Worm (Caenorhabditis elegans): ENCODE results near the gene str-170.

Gene str-170

ce11 chrIV:4877102-4877501, at the start of gene str-170:
TSS of gene str-170 (plus strand) at chrIV:4877402.
- no peak for TF ChIP-seq ekl-4 (GFP tag; IDR thresholded peaks at IDR 0.05)
- TF ChIP-seq egrh-3 (GFP tag; IDR thresholded peaks at IDR 0.05) = no peak
- no peak for TF ChIP-seq hrde-1 (tag; optimal IDR thresholded peaks at IDR 0.05; ENCODE audit: borderline replicate concordance)
- TF ChIP-seq pha-4 (tag; optimal IDR thresholded peaks at IDR 0.05) = no peak
- no peak for TF ChIP-seq ceh-40 (GFP tag; IDR thresholded peaks at IDR 0.05)
- TF ChIP-seq ceh-91 (GFP tag; IDR thresholded peaks at IDR 0.05) = no peak
- TF ChIP-seq zim-3 (tag; optimal IDR thresholded peaks at IDR 0.05) = no peak
- no peak for TF ChIP-seq ets-4 (GFP tag; optimal IDR thresholded peaks at IDR 0.05)
- TF ChIP-seq sea-2 (GFP tag; IDR thresholded peaks at IDR 0.05) = no peak
- TF ChIP-seq ztf-22 (GFP tag; optimal IDR thresholded peaks at IDR 0.05) = no peak
- no peak for TF ChIP-seq rcor-1 (GFP tag; IDR thresholded peaks at IDR 0.05)

- TF ChIP-seq hmg-20 (GFP tag; IDR thresholded peaks at IDR 0.05) (no peak), tbx-9 (tag; optimal IDR thresholded peaks at IDR 0.05; ENCODE audit: borderline replicate concordance) (no peak), bed-1 (GFP tag; IDR thresholded peaks at IDR 0.05) (no peak), mes-4 (tag; optimal IDR thresholded peaks at IDR 0.05) (no peak), attf-3 (GFP tag; conservative IDR thresholded peaks at IDR 0.05) (no peak)
Observed at ce11 chrIV:4829641-4830040, 47.6 kb upstream of the str-170 start.

ce11 chrIV:4842030-4842429, 35.2 kb upstream of the str-170 start:
- TF ChIP-seq nhr-80 (tag; optimal IDR thresholded peaks at IDR 0.05) (peak; percentile 61), ztf-3 (GFP tag; optimal IDR thresholded peaks at IDR 0.05) (no peak)

- TF ChIP-seq madf-10 (tag; optimal IDR thresholded peaks at IDR 0.05) (no peak), ztf-25 (GFP tag; IDR thresholded peaks at IDR 0.05) (no peak), K12H6.12 (tag; optimal IDR thresholded peaks at IDR 0.05) (no peak), F22D6.2 (tag; optimal IDR thresholded peaks at IDR 0.05) (no peak), lin-35 (GFP tag; optimal IDR thresholded peaks at IDR 0.05) (no peak), fkh-3 (tag; optimal IDR thresholded peaks at IDR 0.05) (no peak), mes-4 (tag; optimal IDR thresholded peaks at IDR 0.05) (no peak), mel-28 (tag; optimal IDR thresholded peaks at IDR 0.05; ENCODE audit: borderline replicate concordance) (no peak), B0019.2 (GFP tag; conservative IDR thresholded peaks at IDR 0.05) (no peak), sea-2 (GFP tag; IDR thresholded peaks at IDR 0.05) (no peak), nhr-179 (tag; optimal IDR thresholded peaks at IDR 0.05) (no peak), Y56A3A.18 (GFP tag; IDR thresholded peaks at IDR 0.05) (no peak), attf-5 (GFP tag; optimal IDR thresholded peaks at IDR 0.05) (no peak), F57A8.1 (GFP tag; optimal IDR thresholded peaks at IDR 0.05) (no peak), sdz-38 (tag; optimal IDR thresholded peaks at IDR 0.05) (no peak), ceh-27 (GFP tag; optimal IDR thresholded peaks at IDR 0.05) (no peak), snpc-4 (GFP tag; optimal IDR thresholded peaks at IDR 0.05) (no peak), snpc-4 (tag; optimal IDR thresholded peaks at IDR 0.05) (no peak)
Observed at ce11 chrIV:4846793-4847192, 30.4 kb upstream of the str-170 start, which contains the start of gene tat-2. TSS of gene tat-2 (minus strand) at chrIV:4846893.

ce11 chrIV:4856195-4856594, 21.0 kb upstream of the str-170 start, which contains the start of gene Y17G9A.2:
TSS of gene Y17G9A.2 (minus strand) at chrIV:4856295.
- TF ChIP-seq nfya-1 (tag; optimal IDR thresholded peaks at IDR 0.05; ENCODE audit: borderline replicate concordance, insufficient read depth) (no peak), hrde-1 (tag; optimal IDR thresholded peaks at IDR 0.05; ENCODE audit: borderline replicate concordance) (no peak), aptf-3 (GFP tag; IDR thresholded peaks at IDR 0.05) (no peak), lir-1 (GFP tag; conservative IDR thresholded peaks at IDR 0.05) (no peak), gei-17 (GFP tag; optimal IDR thresholded peaks at IDR 0.05) (no peak), bed-2 (GFP tag; IDR thresholded peaks at IDR 0.05) (no peak), nhr-179 (tag; optimal IDR thresholded peaks at IDR 0.05) (no peak), atf-7 (tag; optimal IDR thresholded peaks at IDR 0.05) (no peak), Y79H2A.3 (GFP tag; conservative IDR thresholded peaks at IDR 0.05) (no peak), F57C9.4 (tag; optimal IDR thresholded peaks at IDR 0.05) (no peak), egl-44 (GFP tag; IDR thresholded peaks at IDR 0.05) (no peak), rec-8 (tag; optimal IDR thresholded peaks at IDR 0.05) (no peak), lin-54 (GFP tag; optimal IDR thresholded peaks at IDR 0.05) (no peak)
